Worm (Caenorhabditis elegans) whole organism, L3 larva: Measurements from ENCODE around the gene R08C7.4.

Experiments used
- R02D3.7 ChIP-seq: fragments of 150-350 bp; optimal IDR thresholded peaks from 2 replicates; lab custom pipeline; 2014; ENCODE audit warnings: missing biosample characterization, missing genetic modification characterization
- aly-2 ChIP-seq: fragments of 150-350 bp; optimal IDR thresholded peaks from 2 replicates; lab custom pipeline; 2014; ENCODE audit warnings: missing biosample characterization, missing genetic modification characterization
- ama-1 ChIP-seq: fragments of 150-350 bp; optimal IDR thresholded peaks from 2 replicates; lab custom pipeline; 2018
- ceh-16 ChIP-seq: sonication (generic microtip); optimal IDR thresholded peaks from 2 replicates; lab custom pipeline; 2017; ENCODE audit warnings: missing biosample characterization, missing genetic modification characterization
- ceh-28 ChIP-seq: fragments of 150-350 bp; optimal IDR thresholded peaks from 2 replicates; lab custom pipeline; 2014; ENCODE audit warnings: missing biosample characterization, missing genetic modification reagents, missing genetic modification characterization
- ceh-82 ChIP-seq: fragments of 150-350 bp; optimal IDR thresholded peaks from 2 replicates; lab custom pipeline; 2014; ENCODE audit warnings: missing biosample characterization, missing genetic modification characterization
- egl-27 ChIP-seq: sonication (generic microtip); optimal IDR thresholded peaks from 4 replicates; lab custom pipeline; 2017; ENCODE audit warnings: missing biosample characterization, missing genetic modification reagents, missing genetic modification characterization
- egl-5 ChIP-seq: fragments of 150-350 bp; optimal IDR thresholded peaks from 2 replicates; lab custom pipeline; 2017; ENCODE audit warnings: missing biosample characterization, missing genetic modification reagents, missing genetic modification characterization, inconsistent platforms
- elt-2 ChIP-seq: sonication (generic microtip); optimal IDR thresholded peaks from 2 replicates; lab custom pipeline; 2016; ENCODE audit warnings: missing genetic modification reagents, mild to moderate bottlenecking, missing genetic modification characterization, missing compliant biosample characterization
- elt-3 ChIP-seq, 3 experiments: fragments of 150-350 bp in 1 of 3; sonication (generic microtip) in 2 of 3; optimal IDR thresholded peaks; 2 replicates in 2 of 3; 4 replicates in 1 of 3; lab custom pipeline; 2014 to 2017; ENCODE audit warnings: missing biosample characterization in 3 of 3, missing genetic modification characterization in 3 of 3
- eor-1 ChIP-seq, 2 experiments: fragments of 150-350 bp; optimal IDR thresholded peaks; 2 replicates each; lab custom pipeline; 2014 to 2018; ENCODE audit warnings: missing biosample characterization in 2 of 2, missing genetic modification characterization in 2 of 2
- fkh-10 ChIP-seq: sonication (generic microtip); optimal IDR thresholded peaks from 2 replicates; lab custom pipeline; 2017; ENCODE audit warnings: missing biosample characterization, missing genetic modification reagents, missing genetic modification characterization
- fos-1 ChIP-seq: fragments of 150-350 bp; optimal IDR thresholded peaks from 2 replicates; lab custom pipeline; 2014; ENCODE audit warnings: missing biosample characterization, missing genetic modification characterization
- jun-1 ChIP-seq: fragments of 150-350 bp; optimal IDR thresholded peaks from 2 replicates; lab custom pipeline; 2014; ENCODE audit warnings: missing biosample characterization, missing genetic modification reagents, missing genetic modification characterization
- lin-39 ChIP-seq: fragments of 150-350 bp; optimal IDR thresholded peaks from 2 replicates; lab custom pipeline; 2018; ENCODE audit warnings: missing biosample characterization, missing genetic modification reagents, missing genetic modification characterization
- lsy-12 ChIP-seq: sonication (generic microtip); optimal IDR thresholded peaks from 2 replicates; lab custom pipeline; 2016; ENCODE audit warnings: mild to moderate bottlenecking, missing genetic modification characterization, missing compliant biosample characterization
- mdl-1 ChIP-seq: fragments of 150-350 bp; optimal IDR thresholded peaks from 2 replicates; lab custom pipeline; 2014; ENCODE audit warnings: missing biosample characterization, missing genetic modification characterization
- mml-1 ChIP-seq: fragments of 150-350 bp; sonication (generic microtip); optimal IDR thresholded peaks from 3 replicates; lab custom pipeline; 2014; ENCODE audit warnings: missing biosample characterization, missing genetic modification characterization
- nfya-1 ChIP-seq: sonication (generic microtip); optimal IDR thresholded peaks from 2 replicates; lab custom pipeline; 2017; ENCODE audit warnings: missing genetic modification characterization, mild to moderate bottlenecking, missing compliant biosample characterization, antibody characterized with exemption, moderate library complexity; ENCODE audit not compliant: insufficient read depth
- nhr-11 ChIP-seq: fragments of 150-350 bp; optimal IDR thresholded peaks from 2 replicates; lab custom pipeline; 2014; ENCODE audit warnings: missing biosample characterization, missing genetic modification characterization
- nhr-12 ChIP-seq: fragments of 150-350 bp; optimal IDR thresholded peaks from 2 replicates; lab custom pipeline; 2014; ENCODE audit warnings: missing biosample characterization, missing genetic modification characterization
- nhr-23 ChIP-seq: fragments of 150-350 bp; optimal IDR thresholded peaks from 2 replicates; lab custom pipeline; 2014; ENCODE audit warnings: missing biosample characterization, missing genetic modification reagents, missing genetic modification characterization
- nhr-25 ChIP-seq: sonication (generic microtip); optimal IDR thresholded peaks from 2 replicates; lab custom pipeline; 2017; ENCODE audit warnings: missing biosample characterization, missing genetic modification characterization
- nhr-28 ChIP-seq: fragments of 150-350 bp; optimal IDR thresholded peaks from 2 replicates; lab custom pipeline; 2014; ENCODE audit warnings: missing biosample characterization, missing genetic modification characterization
- nhr-43 ChIP-seq: sonication (generic microtip); optimal IDR thresholded peaks from 2 replicates; lab custom pipeline; 2016; ENCODE audit warnings: mild to moderate bottlenecking, missing genetic modification characterization, missing compliant biosample characterization; ENCODE audit not compliant: poor library complexity, severe bottlenecking
- nhr-67 ChIP-seq: fragments of 150-350 bp; optimal IDR thresholded peaks from 2 replicates; lab custom pipeline; 2014; ENCODE audit warnings: missing biosample characterization, missing genetic modification characterization
- nhr-76 ChIP-seq: fragments of 150-350 bp; sonication (generic microtip); optimal IDR thresholded peaks from 5 replicates; lab custom pipeline; 2014; ENCODE audit warnings: missing biosample characterization, missing genetic modification characterization
- nhr-77 ChIP-seq: fragments of 150-350 bp; optimal IDR thresholded peaks from 2 replicates; lab custom pipeline; 2014; ENCODE audit warnings: missing biosample characterization, missing genetic modification characterization
- pha-4 ChIP-seq: fragments of 150-350 bp; optimal IDR thresholded peaks from 2 replicates; lab custom pipeline; 2014; ENCODE audit warnings: missing biosample characterization, missing genetic modification reagents, missing genetic modification characterization
- pqm-1 ChIP-seq: fragments of 150-350 bp; optimal IDR thresholded peaks from 2 replicates; lab custom pipeline; 2017; ENCODE audit warnings: missing biosample characterization, missing genetic modification characterization, inconsistent platforms
- skn-1 ChIP-seq: fragments of 150-350 bp; optimal IDR thresholded peaks from 2 replicates; lab custom pipeline; 2014; ENCODE audit warnings: missing biosample characterization, missing genetic modification characterization
- tbx-2 ChIP-seq: sonication (generic microtip); optimal IDR thresholded peaks from 2 replicates; lab custom pipeline; 2016; ENCODE audit warnings: mild to moderate bottlenecking, missing genetic modification characterization, missing compliant biosample characterization
- zag-1 ChIP-seq: fragments of 150-350 bp; optimal IDR thresholded peaks from 2 replicates; lab custom pipeline; 2014; ENCODE audit warnings: missing biosample characterization, missing genetic modification characterization
- ztf-11 ChIP-seq: fragments of 150-350 bp; optimal IDR thresholded peaks from 2 replicates; lab custom pipeline; 2014; ENCODE audit warnings: missing biosample characterization, missing genetic modification characterization
- ztf-4 ChIP-seq: fragments of 150-350 bp; optimal IDR thresholded peaks from 2 replicates; lab custom pipeline; 2014; ENCODE audit warnings: missing biosample characterization, missing genetic modification characterization

R08C7.4 gene

ce11 chrIV:4400350-4401326, 34.2 kb upstream of the R08C7.4 start, which contains the start of gene Y24D9A.6 (continued):
- no peak for TF ChIP-seq nhr-11 (tag; lab: Kevin White, UChicago)
- TF ChIP-seq ceh-82: no peak
- TF ChIP-seq ztf-11 (tag; lab: Kevin White, UChicago): no peak
- no peak for TF ChIP-seq tbx-2 (tag; lab: Kevin White, UChicago)
- peak; percentile 63 for TF ChIP-seq nfya-1 (tag; lab: Kevin White, UChicago)
- TF ChIP-seq lsy-12 (tag; lab: Kevin White, UChicago): peak; percentile 66
- TF ChIP-seq eor-1 (tag; optimal IDR thresholded peaks at IDR 0.05; lab: Kevin White, UChicago): no peak
- no peak for TF ChIP-seq nhr-77 (tag; lab: Kevin White, UChicago)
- no peak for TF ChIP-seq ztf-4
- no peak for TF ChIP-seq fkh-10 (GFP tag; lab: Kevin White, UChicago)
- TF ChIP-seq nhr-12 (tag; lab: Kevin White, UChicago): no peak
- TF ChIP-seq aly-2 (tag; lab: Kevin White, UChicago): no peak
- TF ChIP-seq nhr-28 (tag; lab: Kevin White, UChicago): no peak
- TF ChIP-seq skn-1 (tag; lab: Kevin White, UChicago): no peak
- TF ChIP-seq nhr-76 (tag; lab: Kevin White, UChicago): no peak
- peak; percentile 49 for TF ChIP-seq jun-1
- peak; percentile 36 for TF ChIP-seq elt-2
- no peak for TF ChIP-seq egl-27 (tag; lab: Kevin White, UChicago)
- TF ChIP-seq ceh-16: peak; percentile 45
- TF ChIP-seq R02D3.7 (tag; lab: Kevin White, UChicago): peak; percentile 34
- TF ChIP-seq elt-3 (tag; optimal IDR thresholded peaks at IDR 0.05; lab: Kevin White, UChicago): no peak
- no peak for TF ChIP-seq pqm-1 (tag; lab: Kevin White, UChicago)
- peak; percentile 4 for TF ChIP-seq mml-1 (tag; lab: Kevin White, UChicago)
- peak; percentile 91 for TF ChIP-seq ceh-28 (tag; lab: Kevin White, UChicago)
- no peak for TF ChIP-seq nhr-67 (tag; lab: Kevin White, UChicago)

DNA sequence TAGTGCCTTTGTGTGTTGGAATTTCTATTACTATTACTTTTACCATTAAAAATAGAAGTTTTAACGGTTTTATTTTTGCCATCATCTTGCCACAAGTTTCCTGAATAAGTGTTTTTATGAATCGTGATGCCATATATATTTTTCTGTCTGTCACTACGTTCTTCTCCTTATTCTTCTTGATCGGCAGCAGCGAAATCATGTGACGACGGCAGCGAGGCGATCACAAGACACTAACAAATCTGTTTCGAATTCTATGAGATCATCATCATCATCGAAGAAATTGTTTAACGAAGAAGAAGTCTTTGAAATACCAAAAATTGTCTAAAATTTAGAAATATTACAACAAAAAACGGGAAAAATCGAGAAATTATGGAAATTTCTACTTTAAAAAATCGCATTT, 32.4 kb upstream of the R08C7.4 start:
- TF ChIP-seq ceh-82 (no peak), skn-1 (tag; lab: Kevin White, UChicago) (no peak), nhr-23 (peak; percentile 61), nhr-43 (tag; lab: Kevin White, UChicago) (peak; percentile 49), mdl-1 (tag; lab: Kevin White, UChicago) (no peak), nhr-25 (peak; percentile 75), nfya-1 (tag; lab: Kevin White, UChicago) (peak; percentile 14), zag-1 (tag; lab: Kevin White, UChicago) (no peak), ama-1 (lab: Kevin White, UChicago) (peak; percentile 14)

ce11 chrIV:4403870-4404269, 31.0 kb upstream of the R08C7.4 start:
- peak; percentile 2 for TF ChIP-seq pha-4 (tag; lab: Kevin White, UChicago)
- TF ChIP-seq nhr-43 (tag; lab: Kevin White, UChicago): no peak
- no peak for TF ChIP-seq fos-1 (tag; lab: Kevin White, UChicago)
- TF ChIP-seq ztf-4: peak; percentile 37
- TF ChIP-seq nfya-1 (tag; lab: Kevin White, UChicago): peak; percentile 35
- TF ChIP-seq, all 47 proteins: peak for 3

ce11 chrIV:4405126-4405525, 29.7 kb upstream of the R08C7.4 start, which contains the start of gene Y24D9A.7:
Y24D9A.7 (minus strand) TSS chrIV:4405171.
- TF ChIP-seq ztf-4 (no peak), pqm-1 (tag; lab: Kevin White, UChicago) (peak; percentile 8), R02D3.7 (tag; lab: Kevin White, UChicago) (no peak), lsy-12 (tag; lab: Kevin White, UChicago) (peak; percentile 5), nhr-23 (peak; percentile 42), lin-39 (tag; lab: Kevin White, UChicago) (peak; percentile 45), elt-2 (peak; percentile 24), egl-5 (peak; percentile 78), nhr-12 (tag; lab: Kevin White, UChicago) (no peak), nhr-43 (tag; lab: Kevin White, UChicago) (peak; percentile 66), pha-4 (tag; lab: Kevin White, UChicago) (peak; percentile 33), nfya-1 (tag; lab: Kevin White, UChicago) (peak; percentile 19)
